Fruit fly (Drosophila melanogaster) whole organism, embryonic: ENCODE data around the gene Kaz1-ORFB.

Experiments used
- Atf-2 ChIP-seq: fragments of 200-800 bp; sonication (Bioruptor generic); optimal IDR thresholded peaks from 2 replicates; lab custom pipeline; 2016; ENCODE audit warnings: missing biosample characterization, missing genetic modification characterization
- BEAF-32 ChIP-seq: fragments of 200-800 bp; sonication (Bioruptor generic); optimal IDR thresholded peaks from 3 replicates; lab custom pipeline; 2017; ENCODE audit warnings: missing biosample characterization, missing genetic modification characterization, mild to moderate bottlenecking, moderate library complexity, missing genetic modification reagents
- Bdp1 ChIP-seq: fragments of 200-800 bp; sonication (Bioruptor generic); optimal IDR thresholded peaks from 3 replicates; lab custom pipeline; 2016; ENCODE audit warnings: missing biosample characterization, missing genetic modification characterization
- CG10147 ChIP-seq: fragments of 200-800 bp; sonication (Bioruptor generic); optimal IDR thresholded peaks from 2 replicates; lab custom pipeline; 2019; ENCODE audit warnings: missing biosample characterization, mild to moderate bottlenecking, missing genetic modification characterization, moderate library complexity
- CG10321 ChIP-seq: fragments of 200-800 bp; sonication (Bioruptor generic); IDR thresholded peaks from 2 replicates; pipeline ENCODE4 v1.3.6; 2022; ENCODE audit warnings: missing biosample characterization, missing genetic modification characterization
- CG11696 ChIP-seq: fragments of 200-800 bp; sonication (Bioruptor generic); IDR thresholded peaks from 2 replicates; pipeline ENCODE4 v1.3.6; 2022; ENCODE audit warnings: missing biosample characterization, missing genetic modification characterization
- CG11723 ChIP-seq: fragments of 200-800 bp; sonication (Bioruptor generic); optimal IDR thresholded peaks from 2 replicates; lab custom pipeline; 2017; ENCODE audit warnings: missing biosample characterization, mild to moderate bottlenecking, missing genetic modification characterization
- CG13123 ChIP-seq: fragments of 200-800 bp; sonication (Bioruptor generic); optimal IDR thresholded peaks from 2 replicates; lab custom pipeline; 2016; ENCODE audit warnings: missing biosample characterization, missing genetic modification characterization
- CG13894 ChIP-seq: fragments of 200-800 bp; sonication (Bioruptor generic); optimal IDR thresholded peaks from 3 replicates; lab custom pipeline; 2018; ENCODE audit warnings: missing biosample characterization, mild to moderate bottlenecking, missing genetic modification characterization, moderate library complexity
- CG14965 ChIP-seq: fragments of 200-800 bp; sonication (Bioruptor generic); optimal IDR thresholded peaks from 2 replicates; lab custom pipeline; 2016; ENCODE audit warnings: missing biosample characterization, missing genetic modification characterization, borderline replicate concordance
- CG18476 ChIP-seq: fragments of 200-800 bp; sonication (Bioruptor generic); optimal IDR thresholded peaks from 2 replicates; lab custom pipeline; 2016; ENCODE audit warnings: missing biosample characterization, mild to moderate bottlenecking, missing genetic modification characterization
- CG31224 ChIP-seq: fragments of 200-800 bp; sonication (Bioruptor generic); IDR thresholded peaks from 2 replicates; pipeline ENCODE4 v1.3.6; 2022; ENCODE audit warnings: missing biosample characterization, missing genetic modification characterization
- CG4404 ChIP-seq: fragments of 200-800 bp; sonication (Bioruptor generic); IDR thresholded peaks from 2 replicates; pipeline ENCODE4 v1.3.6; 2022; ENCODE audit warnings: missing biosample characterization, missing genetic modification characterization
- CG4707 ChIP-seq: fragments of 200-800 bp; sonication (Bioruptor generic); optimal IDR thresholded peaks from 2 replicates; lab custom pipeline; 2018; ENCODE audit warnings: missing biosample characterization, mild to moderate bottlenecking, missing genetic modification characterization, moderate library complexity
- CG4854 ChIP-seq: fragments of 200-800 bp; sonication (Bioruptor generic); optimal IDR thresholded peaks from 2 replicates; lab custom pipeline; 2016; ENCODE audit warnings: missing biosample characterization, missing genetic modification characterization, inconsistent platforms
- CG7357 ChIP-seq: fragments of 200-800 bp; sonication (Bioruptor generic); IDR thresholded peaks from 3 replicates; pipeline ENCODE4 v1.3.6; 2022; ENCODE audit warnings: missing biosample characterization, missing genetic modification characterization
- CG7786 ChIP-seq: fragments of 200-800 bp; sonication (Bioruptor generic); optimal IDR thresholded peaks from 2 replicates; lab custom pipeline; 2016; ENCODE audit warnings: missing biosample characterization, missing genetic modification characterization
- CG8290 ChIP-seq, 3 experiments: fragments of 200-800 bp; sonication (Bioruptor generic); optimal IDR thresholded peaks; 2 replicates each; lab custom pipeline; 2016 to 2019; ENCODE audit warnings: missing biosample characterization in 3 of 3, missing genetic modification characterization in 3 of 3, mild to moderate bottlenecking in 2 of 3, moderate library complexity in 1 of 3
- ERR ChIP-seq: fragments of 200-800 bp; sonication (Bioruptor generic); optimal IDR thresholded peaks from 2 replicates; lab custom pipeline; 2016; ENCODE audit warnings: missing biosample characterization, missing genetic modification characterization
- Ets65A ChIP-seq: fragments of 200-800 bp; sonication (Bioruptor generic); peaks from one replicate; lab custom pipeline; 2016; ENCODE audit warnings: missing biosample characterization, missing genetic modification characterization
- H2.0 ChIP-seq: fragments of 200-800 bp; sonication (Bioruptor generic); IDR thresholded peaks from 2 replicates; pipeline ENCODE4 v1.3.6; 2022; ENCODE audit warnings: missing biosample characterization, missing genetic modification characterization
- Hand ChIP-seq: fragments of 200-800 bp; sonication (Bioruptor generic); optimal IDR thresholded peaks from 2 replicates; lab custom pipeline; 2017; ENCODE audit warnings: mild to moderate bottlenecking, missing biosample characterization, missing genetic modification reagents, missing genetic modification characterization
- Hr3 ChIP-seq: fragments of 200-800 bp; sonication (Bioruptor generic); optimal IDR thresholded peaks from 3 replicates; lab custom pipeline; 2016; ENCODE audit warnings: missing biosample characterization, missing genetic modification characterization
- Oaz ChIP-seq: fragments of 200-800 bp; sonication (Bioruptor generic); IDR thresholded peaks from 2 replicates; pipeline ENCODE4 v1.3.6; 2022; ENCODE audit warnings: missing biosample characterization, missing genetic modification characterization
- Rx ChIP-seq: fragments of 200-800 bp; sonication (Bioruptor generic); IDR thresholded peaks from 2 replicates; pipeline ENCODE4 v1.3.6; 2022; ENCODE audit warnings: missing biosample characterization, missing genetic modification characterization
- Sry-δ ChIP-seq: fragments of 200-800 bp; sonication (Bioruptor generic); optimal IDR thresholded peaks from 2 replicates; lab custom pipeline; 2016; ENCODE audit warnings: missing biosample characterization, missing genetic modification characterization
- Ssrp ChIP-seq: fragments of 200-800 bp; sonication (Bioruptor generic); optimal IDR thresholded peaks from 2 replicates; lab custom pipeline; 2018; ENCODE audit warnings: missing biosample characterization, mild to moderate bottlenecking, missing genetic modification characterization, moderate library complexity
- ara ChIP-seq: fragments of 200-800 bp; sonication (Bioruptor generic); IDR thresholded peaks from 2 replicates; pipeline ENCODE4 v1.3.6; 2022; ENCODE audit warnings: missing biosample characterization, missing genetic modification characterization
- crp ChIP-seq, 2 experiments: fragments of 200-800 bp; sonication (Bioruptor generic); optimal IDR thresholded peaks; 2 replicates in 1 of 2; 3 replicates in 1 of 2; lab custom pipeline; 2017; ENCODE audit warnings: missing biosample characterization in 2 of 2, missing genetic modification characterization in 2 of 2, mild to moderate bottlenecking in 1 of 2, moderate library complexity in 1 of 2
- dm ChIP-seq: fragments of 200-800 bp; sonication (Bioruptor generic); optimal IDR thresholded peaks from 3 replicates; lab custom pipeline; 2016; ENCODE audit warnings: missing biosample characterization, missing genetic modification characterization
- dysf ChIP-seq: fragments of 200-800 bp; sonication (Bioruptor generic); IDR thresholded peaks from 3 replicates; pipeline ENCODE4 v1.3.6; 2022; ENCODE audit warnings: missing biosample characterization, missing genetic modification characterization
- ems ChIP-seq: fragments of 200-800 bp; sonication (Bioruptor generic); optimal IDR thresholded peaks from 3 replicates; lab custom pipeline; 2016; ENCODE audit warnings: missing biosample characterization, missing genetic modification characterization
- eve ChIP-seq, 2 experiments: fragments of >200 bp; optimal IDR thresholded peaks; 2 replicates each; lab custom pipeline; 2017; ENCODE audit warnings: missing biosample characterization in 2 of 2, missing genetic modification characterization in 2 of 2
- gcm ChIP-seq: fragments of 200-800 bp; sonication (Bioruptor generic); optimal IDR thresholded peaks from 2 replicates; lab custom pipeline; 2019; ENCODE audit warnings: missing biosample characterization, mild to moderate bottlenecking, missing genetic modification characterization, moderate library complexity
- gcm2 ChIP-seq: fragments of 200-800 bp; sonication (Bioruptor generic); optimal IDR thresholded peaks from 2 replicates; lab custom pipeline; 2016; ENCODE audit warnings: missing biosample characterization, missing genetic modification characterization
- gem ChIP-seq: fragments of 200-800 bp; sonication (Bioruptor generic); optimal IDR thresholded peaks from 2 replicates; lab custom pipeline; 2019; ENCODE audit warnings: missing biosample characterization, mild to moderate bottlenecking, missing genetic modification characterization, moderate library complexity
- hbn ChIP-seq: fragments of 200-800 bp; sonication (Bioruptor generic); IDR thresholded peaks from 2 replicates; pipeline ENCODE4 v1.3.6; 2022; ENCODE audit warnings: missing biosample characterization, missing genetic modification characterization; ENCODE audit not compliant: partially characterized antibody
- insv ChIP-seq, 2 experiments: fragments of 200-800 bp; sonication (Bioruptor generic); optimal IDR thresholded peaks; 3 replicates each; lab custom pipeline; 2016 to 2018; ENCODE audit warnings: missing biosample characterization in 2 of 2, missing genetic modification characterization in 2 of 2
- lov ChIP-seq, 2 experiments: fragments of 200-800 bp in 1 of 2; fragments of >200 bp in 1 of 2; sonication (Bioruptor generic) in 1 of 2; IDR thresholded peaks in 1 of 2; optimal IDR thresholded peaks in 1 of 2; 2 replicates in 1 of 2; 3 replicates in 1 of 2; pipeline versions ENCODE4 v1.3.6 to Lab custom; 2017 to 2022; ENCODE audit warnings: missing biosample characterization in 1 of 2, missing genetic modification characterization in 1 of 2
- maf-S ChIP-seq: fragments of 200-800 bp; sonication (Bioruptor generic); optimal IDR thresholded peaks from 2 replicates; lab custom pipeline; 2016; ENCODE audit warnings: missing biosample characterization, missing genetic modification characterization
- mam ChIP-seq: fragments of 200-800 bp; sonication (Bioruptor generic); optimal IDR thresholded peaks from 3 replicates; lab custom pipeline; 2016; ENCODE audit warnings: missing biosample characterization, missing genetic modification characterization
- nau ChIP-seq: fragments of 200-800 bp; sonication (Bioruptor generic); optimal IDR thresholded peaks from 3 replicates; lab custom pipeline; 2017; ENCODE audit warnings: missing biosample characterization, mild to moderate bottlenecking, missing genetic modification characterization, missing genetic modification reagents
- onecut ChIP-seq: fragments of 200-800 bp; sonication (Bioruptor generic); IDR thresholded peaks from 2 replicates; pipeline ENCODE4 v1.3.6; 2022; ENCODE audit warnings: missing biosample characterization, missing genetic modification characterization
- p53 ChIP-seq: fragments of 200-800 bp; sonication (Bioruptor generic); optimal IDR thresholded peaks from 2 replicates; lab custom pipeline; 2016; ENCODE audit warnings: missing biosample characterization, missing genetic modification characterization
- run ChIP-seq: fragments of 200-800 bp; sonication (Bioruptor generic); optimal IDR thresholded peaks from 3 replicates; lab custom pipeline; 2018; ENCODE audit warnings: missing biosample characterization, mild to moderate bottlenecking, missing genetic modification characterization
- toy ChIP-seq: fragments of 200-800 bp; sonication (Bioruptor generic); IDR thresholded peaks from 2 replicates; pipeline ENCODE4 v1.3.6; 2022; ENCODE audit warnings: missing biosample characterization, missing genetic modification characterization
- tx ChIP-seq: fragments of 200-800 bp; sonication (Bioruptor generic); optimal IDR thresholded peaks from 2 replicates; lab custom pipeline; 2016; ENCODE audit warnings: missing biosample characterization, missing genetic modification characterization
- wdn ChIP-seq: fragments of 200-800 bp; sonication (Bioruptor generic); IDR thresholded peaks from 2 replicates; pipeline ENCODE4 v1.3.6; 2022; ENCODE audit warnings: missing biosample characterization, missing genetic modification characterization
- wor ChIP-seq: fragments of 200-800 bp; sonication (Bioruptor generic); IDR thresholded peaks from 2 replicates; pipeline ENCODE4 v1.3.6; 2022; ENCODE audit warnings: missing biosample characterization, missing genetic modification characterization
- zfh2 ChIP-seq: fragments of 200-800 bp; sonication (Bioruptor generic); optimal IDR thresholded peaks from 2 replicates; lab custom pipeline; 2016; ENCODE audit warnings: missing biosample characterization, missing genetic modification characterization

The Kaz1-ORFB gene

dm6 chr3L:184251-184650, 32.2 kb upstream of the Kaz1-ORFB start, which contains the start of the genes CG34140, Mkp and Mtch (continued):
- peak; percentile 85 for TF ChIP-seq Bdp1 (GFP tag; lab: Kevin White, UChicago)
- no peak for TF ChIP-seq CG4707 (GFP tag; lab: Kevin White, UChicago)
- peak; percentile 76 for TF ChIP-seq Rx (GFP tag; lab: Robert Waterston, UW)
- peak; percentile 86 for TF ChIP-seq CG18476 (GFP tag; lab: Kevin White, UChicago)
- peak; percentile 88 for TF ChIP-seq ERR (GFP tag; lab: Kevin White, UChicago)
- peak; percentile 89 for TF ChIP-seq CG7786
- TF ChIP-seq Oaz (GFP tag; lab: Robert Waterston, UW): 0 out of 2 replicates have a peak, but pooled peaks have one; percentile 39
- TF ChIP-seq CG13123 (GFP tag; lab: Kevin White, UChicago): peak; percentile 67
- TF ChIP-seq dm (GFP tag; lab: Kevin White, UChicago): peak; percentile 85
- peak; percentile 78 for TF ChIP-seq Ssrp (tag; lab: Kevin White, UChicago)
- peak; percentile 99 for TF ChIP-seq Sry-δ
- TF ChIP-seq insv (GFP tag; optimal IDR thresholded peaks at IDR 0.05; lab: Kevin White, UChicago): peak in 1 of 2 experiments; percentile 27
- peak; percentile 89 for TF ChIP-seq zfh2 (GFP tag; lab: Kevin White, UChicago)
- TF ChIP-seq nau (GFP tag; lab: Kevin White, UChicago): no peak
- no peak for TF ChIP-seq CG11723 (GFP tag; lab: Kevin White, UChicago)
- peak; percentile 83 for TF ChIP-seq Atf-2
- peak; percentile 68 for TF ChIP-seq ems
- peak; percentile 67; the same call in 1 of the 2 replicates for TF ChIP-seq wdn
- peak; percentile 93 for TF ChIP-seq mam (GFP tag; lab: Kevin White, UChicago)
- peak; percentile 76 for TF ChIP-seq CG4404
- 0 out of 2 replicates have a peak, but pooled peaks have one; percentile 39 for TF ChIP-seq CG11696
- no peak for TF ChIP-seq CG4854 (GFP tag; lab: Kevin White, UChicago)
- peak; percentile 76 for TF ChIP-seq gcm2 (GFP tag; lab: Kevin White, UChicago)
- peak; percentile 67 for TF ChIP-seq run (tag; lab: Kevin White, UChicago)
- TF ChIP-seq Hr3 (GFP tag; lab: Kevin White, UChicago): peak; percentile 85
- TF ChIP-seq CG8290 (GFP tag; optimal IDR thresholded peaks at IDR 0.05; lab: Kevin White, UChicago): peak; percentile 88
- TF ChIP-seq CG8290 (tag; optimal IDR thresholded peaks at IDR 0.05; lab: Kevin White, UChicago): peak in 1 of 2 experiments; percentile 66
- peak; percentile 58 for TF ChIP-seq Hand (GFP tag; lab: Kevin White, UChicago)
- TF ChIP-seq CG10321 (GFP tag; lab: Robert Waterston, UW): 0 out of 2 replicates have a peak, but pooled peaks have one; percentile 26
- peak; percentile 83 for TF ChIP-seq tx
- peak; percentile 57 for TF ChIP-seq wor (GFP tag; lab: Robert Waterston, UW)
- no peak for TF ChIP-seq onecut (GFP tag; lab: Robert Waterston, UW)
- TF ChIP-seq CG7357 (GFP tag; lab: Robert Waterston, UW): 0 out of 3 replicates have a peak, but pooled peaks have one; percentile 31
- TF ChIP-seq CG13894 (tag; lab: Kevin White, UChicago): no peak
- peak in 1 of 2 experiments; percentile 37 for TF ChIP-seq eve (GFP tag; optimal IDR thresholded peaks at IDR 0.05; lab: Kevin White, UChicago)
- no peak for TF ChIP-seq gcm (GFP tag; lab: Kevin White, UChicago)
- TF ChIP-seq H2.0 (GFP tag; lab: Robert Waterston, UW): peak; percentile 76
- TF ChIP-seq BEAF-32 (GFP tag; lab: Kevin White, UChicago): peak; percentile 97
- peak; percentile 91 for TF ChIP-seq gem (tag; lab: Kevin White, UChicago)
- peak; percentile 89 for TF ChIP-seq maf-S (GFP tag; lab: Kevin White, UChicago)
- TF ChIP-seq CG10147: no peak
- TF ChIP-seq CG31224 (GFP tag; lab: Robert Waterston, UW): peak; percentile 71
- peak; percentile 70 for TF ChIP-seq p53 (GFP tag; lab: Kevin White, UChicago)
- TF ChIP-seq Ets65A: peak; percentile 99
- TF ChIP-seq lov (optimal IDR thresholded peaks at IDR 0.05; lab: Kevin White, UChicago): no peak
- peak; percentile 65; the same call in 1 of the 3 replicates for TF ChIP-seq lov (GFP tag; IDR thresholded peaks at IDR 0.05; lab: Robert Waterston, UW)
- peak; percentile 48 for TF ChIP-seq CG14965 (GFP tag; lab: Kevin White, UChicago)
- TF ChIP-seq crp (GFP tag; optimal IDR thresholded peaks at IDR 0.05; lab: Kevin White, UChicago): peak; percentile 38 to 85
- peak; percentile 94 for TF ChIP-seq hbn (GFP tag; lab: Robert Waterston, UW)
- TF ChIP-seq toy (GFP tag; lab: Robert Waterston, UW): no peak
- peak; percentile 79 for TF ChIP-seq ara (GFP tag; lab: Robert Waterston, UW)
- peak; percentile 76 for TF ChIP-seq dysf (GFP tag; lab: Robert Waterston, UW)
